Worm (Caenorhabditis elegans) whole organism, L1 larva: ENCODE results near the gene D1086.9.

Experiments
- aly-2 ChIP-seq: fragments of 150-350 bp; optimal IDR thresholded peaks from 2 replicates; lab custom pipeline; 2014; ENCODE audit warnings: missing biosample characterization, missing genetic modification characterization
- elt-3 ChIP-seq, 6 experiments: fragments of 150-350 bp in 1 of 6; sonication (generic microtip); optimal IDR thresholded peaks; 2 replicates each; lab custom pipeline; 2017 to 2018; ENCODE audit warnings: missing biosample characterization in 6 of 6, missing genetic modification characterization in 6 of 6, inconsistent platforms in 1 of 6
- fkh-10 ChIP-seq: sonication (generic microtip); optimal IDR thresholded peaks from 2 replicates; lab custom pipeline; 2017; ENCODE audit warnings: missing biosample characterization, missing genetic modification reagents, missing genetic modification characterization
- lin-39 ChIP-seq: fragments of 150-350 bp; optimal IDR thresholded peaks from 2 replicates; lab custom pipeline; 2014; ENCODE audit warnings: missing biosample characterization, missing genetic modification reagents, missing genetic modification characterization
- lsy-2 ChIP-seq, 2 experiments: fragments of 150-350 bp; optimal IDR thresholded peaks; 2 replicates each; lab custom pipeline; 2014; ENCODE audit warnings: missing biosample characterization in 2 of 2, missing genetic modification characterization in 2 of 2
- nhr-237 ChIP-seq: fragments of 150-350 bp; optimal IDR thresholded peaks from 2 replicates; lab custom pipeline; 2014; ENCODE audit warnings: missing biosample characterization, missing genetic modification characterization
- nhr-77 ChIP-seq: fragments of 150-350 bp; optimal IDR thresholded peaks from 2 replicates; lab custom pipeline; 2014; ENCODE audit warnings: missing biosample characterization, missing genetic modification characterization
- unc-62 ChIP-seq: fragments of 150-350 bp; optimal IDR thresholded peaks from 2 replicates; lab custom pipeline; 2014; ENCODE audit warnings: missing biosample characterization, missing genetic modification reagents, missing genetic modification characterization
- ztf-11 ChIP-seq, 2 experiments: sonication (generic microtip); optimal IDR thresholded peaks; 2 replicates each; lab custom pipeline; 2016 to 2017; ENCODE audit warnings: missing genetic modification characterization in 2 of 2, missing biosample characterization in 1 of 2, missing compliant biosample characterization in 1 of 2

- TF ChIP-seq lin-39 (tag; lab: Kevin White, UChicago) (no peak), elt-3 (tag; optimal IDR thresholded peaks at IDR 0.05; lab: Kevin White, UChicago) (no peak), fkh-10 (GFP tag; lab: Kevin White, UChicago) (peak; percentile 58), ztf-11 (tag; optimal IDR thresholded peaks at IDR 0.05; lab: Kevin White, UChicago) (no peak), aly-2 (tag; lab: Kevin White, UChicago) (no peak), nhr-237 (tag; lab: Kevin White, UChicago) (no peak), nhr-77 (tag; lab: Kevin White, UChicago) (no peak), lsy-2 (tag; optimal IDR thresholded peaks at IDR 0.05; lab: Kevin White, UChicago) (peak in 1 of 2 experiments; percentile 53), unc-62 (GFP tag; lab: Kevin White, UChicago) (no peak)
Observed at ce11 chrV:14143634-14144033, 39.6 kb downstream of the D1086.9 start.
